Worm (Caenorhabditis elegans) whole organism, L4/young adult: ENCODE data around the gene grl-12.

Experiments used
- W03F9.2 ChIP-seq: fragments of 150-350 bp; optimal IDR thresholded peaks from 2 replicates; lab custom pipeline; 2014; ENCODE audit warnings: missing biosample characterization, missing genetic modification characterization
- dao-5 ChIP-seq: sonication (generic microtip); optimal IDR thresholded peaks from 2 replicates; lab custom pipeline; 2016; ENCODE audit warnings: missing genotype, missing genetic modification characterization, moderate library complexity, missing compliant biosample characterization
- him-1 ChIP-seq: sonication (generic microtip); optimal IDR thresholded peaks from 2 replicates; lab custom pipeline; 2016; ENCODE audit warnings: missing genotype, missing genetic modification reagents, missing genetic modification characterization, missing compliant biosample characterization

grl-12 gene

ce11 chrV:8661241-8661954 lies 24.6 kb upstream of the grl-12 start:
- TF ChIP-seq him-1 (tag; lab: Kevin White, UChicago): no peak
- no peak for TF ChIP-seq W03F9.2 (tag; lab: Kevin White, UChicago)
- TF ChIP-seq dao-5 (tag; lab: Kevin White, UChicago): no peak

ce11 chrV:8660475-8660874 lies 23.7 kb upstream of the grl-12 start:
- TF ChIP-seq W03F9.2 (tag; lab: Kevin White, UChicago) (no peak), him-1 (tag; lab: Kevin White, UChicago) (no peak), dao-5 (tag; lab: Kevin White, UChicago) (no peak)

- TF ChIP-seq W03F9.2 (tag; lab: Kevin White, UChicago): no peak
- no peak for TF ChIP-seq dao-5 (tag; lab: Kevin White, UChicago)
- TF ChIP-seq him-1 (tag; lab: Kevin White, UChicago): no peak
Measured at ce11 chrV:8658577-8659362, 22.0 kb upstream of the grl-12 start.

- no peak for TF ChIP-seq dao-5 (tag; lab: Kevin White, UChicago)
- TF ChIP-seq W03F9.2 (tag; lab: Kevin White, UChicago): no peak
- TF ChIP-seq him-1 (tag; lab: Kevin White, UChicago): no peak
Measured at ce11 chrV:8657911-8658310, 21.1 kb upstream of the grl-12 start.

- TF ChIP-seq him-1 (tag; lab: Kevin White, UChicago): no peak
- no peak for TF ChIP-seq dao-5 (tag; lab: Kevin White, UChicago)
- TF ChIP-seq W03F9.2 (tag; lab: Kevin White, UChicago): no peak
Measured at ce11 chrV:8654460-8655419, 17.9 kb upstream of the grl-12 start.

ce11 chrV:8653080-8653821 lies 16.4 kb upstream of the grl-12 start:
- TF ChIP-seq dao-5 (tag; lab: Kevin White, UChicago) (no peak), him-1 (tag; lab: Kevin White, UChicago) (no peak), W03F9.2 (tag; lab: Kevin White, UChicago) (no peak)

- TF ChIP-seq W03F9.2 (tag; lab: Kevin White, UChicago) (no peak), him-1 (tag; lab: Kevin White, UChicago) (no peak), dao-5 (tag; lab: Kevin White, UChicago) (no peak)
Measured at ce11 chrV:8652177-8652576, 15.4 kb upstream of the grl-12 start.

- no peak for TF ChIP-seq dao-5 (tag; lab: Kevin White, UChicago)
- no peak for TF ChIP-seq him-1 (tag; lab: Kevin White, UChicago)
- peak; percentile 36 for TF ChIP-seq W03F9.2 (tag; lab: Kevin White, UChicago)
Measured at ce11 chrV:8651007-8651711, 14.4 kb upstream of the grl-12 start.

ce11 chrV:8650365-8650764 lies 13.6 kb upstream of the grl-12 start:
- TF ChIP-seq dao-5 (tag; lab: Kevin White, UChicago) (no peak), him-1 (tag; lab: Kevin White, UChicago) (no peak), W03F9.2 (tag; lab: Kevin White, UChicago) (no peak)

ce11 chrV:8648251-8648650 lies 11.4 kb upstream of the grl-12 start:
- TF ChIP-seq dao-5 (tag; lab: Kevin White, UChicago) (no peak), W03F9.2 (tag; lab: Kevin White, UChicago) (no peak), him-1 (tag; lab: Kevin White, UChicago) (no peak)

ce11 chrV:8643093-8643492 lies 6.3 kb upstream of the grl-12 start, which contains the start of gene asp-13:
TSS of gene asp-13 (minus strand) at chrV:8643193.
- no peak for TF ChIP-seq dao-5 (tag; lab: Kevin White, UChicago)
- TF ChIP-seq W03F9.2 (tag; lab: Kevin White, UChicago): no peak
- TF ChIP-seq him-1 (tag; lab: Kevin White, UChicago): no peak
